Worm (Caenorhabditis elegans): Measurements from ENCODE around the gene wdr-5.1.

The wdr-5.1 gene

ce11 chrIII:3697181-3697580 lies 7.9 kb upstream of the wdr-5.1 start:
- TF ChIP-seq hmg-1.1 (GFP tag; IDR thresholded peaks at IDR 0.05) (peak; percentile 47), lin-38 (GFP tag; IDR thresholded peaks at IDR 0.05) (peak; percentile 65)

ce11 chrIII:3698366-3698765 lies 6.7 kb upstream of the wdr-5.1 start:
- TF ChIP-seq dmd-8 (GFP tag; IDR thresholded peaks at IDR 0.05) (no peak), aha-1 (tag) (peak; percentile 97), ceh-62 (tag; optimal IDR thresholded peaks at IDR 0.05) (no peak)

- TF ChIP-seq T26A8.4 (GFP tag; IDR thresholded peaks at IDR 0.05) (peak; percentile 66), arid-1 (GFP tag; conservative IDR thresholded peaks at IDR 0.05) (0 out of 2 replicates have a peak, but pooled peaks have one; percentile 10), duxl-1 (tag; optimal IDR thresholded peaks at IDR 0.05; ENCODE audit: poor library complexity) (peak; percentile 70), hif-1 (tag; optimal IDR thresholded peaks at IDR 0.05) (no peak), lin-29 (GFP tag; IDR thresholded peaks at IDR 0.05) (no peak), lin-38 (GFP tag; IDR thresholded peaks at IDR 0.05) (peak; percentile 46), tag-97 (GFP tag; IDR thresholded peaks at IDR 0.05) (no peak), dmd-9 (GFP tag; IDR thresholded peaks at IDR 0.05) (no peak), daf-8 (GFP tag; IDR thresholded peaks at IDR 0.05) (no peak), ztf-7 (tag; optimal IDR thresholded peaks at IDR 0.05) (no peak), Y75B8A.6 (GFP tag; IDR thresholded peaks at IDR 0.05) (0 out of 2 replicates have a peak, but pooled peaks have one; percentile 22), nhr-237 (tag; optimal IDR thresholded peaks at IDR 0.05) (no peak), F37D6.2 (tag; optimal IDR thresholded peaks at IDR 0.05) (no peak), ces-1 (GFP tag; optimal IDR thresholded peaks at IDR 0.05) (no peak)
Observed at ce11 chrIII:3699275-3699674, 5.8 kb upstream of the wdr-5.1 start, which contains the start of gene cyn-9. cyn-9 (minus strand) TSS chrIII:3699640.

ce11 chrIII:3701411-3702310 lies 3.4 kb upstream of the wdr-5.1 start, which contains the start of the genes pdi-1 and C14B1.2:
pdi-1 (minus strand) TSS chrIII:3701461.
C14B1.2 (plus strand) TSS chrIII:3702260.
- TF ChIP-seq hlh-30 (tag; optimal IDR thresholded peaks at IDR 0.05; ENCODE audit: insufficient read depth), result peak; percentile 71
- TF ChIP-seq hmg-1.1 (GFP tag; IDR thresholded peaks at IDR 0.05), result peak; percentile 66; the same call in 1 of the 2 replicates
- no peak for TF ChIP-seq lir-3 (tag; optimal IDR thresholded peaks at IDR 0.05)
- TF ChIP-seq nhr-6 (tag; optimal IDR thresholded peaks at IDR 0.05), result peak; percentile 77
- TF ChIP-seq snpc-4 (tag; optimal IDR thresholded peaks at IDR 0.05), result no peak
- TF ChIP-seq lin-39 (tag; optimal IDR thresholded peaks at IDR 0.05), result no peak
- TF ChIP-seq unc-62 (GFP tag; optimal IDR thresholded peaks at IDR 0.05 in 1 of 2), result no peak
- no peak for TF ChIP-seq unc-62 (tag; optimal IDR thresholded peaks at IDR 0.05)
- no peak for TF ChIP-seq ceh-32 (tag; optimal IDR thresholded peaks at IDR 0.05; ENCODE audit: poor library complexity)
- TF ChIP-seq ZK337.2 (GFP tag; IDR thresholded peaks at IDR 0.05), result no peak
- no peak for TF ChIP-seq lin-15B (tag; optimal IDR thresholded peaks at IDR 0.05)
- no peak for TF ChIP-seq duxl-1 (tag; optimal IDR thresholded peaks at IDR 0.05; ENCODE audit: poor library complexity)
- 0 out of 2 replicates have a peak, but pooled peaks have one; percentile 22 for TF ChIP-seq ceh-20 (GFP tag; IDR thresholded peaks at IDR 0.05)
- no peak for TF ChIP-seq zag-1 (tag; optimal IDR thresholded peaks at IDR 0.05)
- TF ChIP-seq ztf-7 (tag; optimal IDR thresholded peaks at IDR 0.05), result no peak
- TF ChIP-seq attf-4 (tag; optimal IDR thresholded peaks at IDR 0.05), result no peak
- TF ChIP-seq madf-9 (GFP tag; conservative IDR thresholded peaks at IDR 0.05), result no peak; the same call in 1 of the 2 replicates
- TF ChIP-seq Y75B8A.6 (GFP tag; IDR thresholded peaks at IDR 0.05), result 0 out of 2 replicates have a peak, but pooled peaks have one; percentile 37
- TF ChIP-seq cey-2 (tag; optimal IDR thresholded peaks at IDR 0.05; ENCODE audit: borderline replicate concordance, insufficient read depth), result no peak
- TF ChIP-seq nhr-28 (tag; optimal IDR thresholded peaks at IDR 0.05), result peak; percentile 55
- no peak for TF ChIP-seq ceh-62 (tag; optimal IDR thresholded peaks at IDR 0.05)
- no peak for TF ChIP-seq aly-2 (tag; optimal IDR thresholded peaks at IDR 0.05)
- TF ChIP-seq madf-5 (GFP tag; IDR thresholded peaks at IDR 0.05), result no peak
- TF ChIP-seq T26A8.4 (GFP tag; IDR thresholded peaks at IDR 0.05), result no peak
- TF ChIP-seq pqm-1 (tag; optimal IDR thresholded peaks at IDR 0.05), result peak; percentile 40
- TF ChIP-seq ctbp-1 (GFP tag; IDR thresholded peaks at IDR 0.05), result no peak
- no peak for TF ChIP-seq nhr-76 (tag; optimal IDR thresholded peaks at IDR 0.05)
- no peak for TF ChIP-seq unc-130 (GFP tag; optimal IDR thresholded peaks at IDR 0.05)
- peak; percentile 83 for TF ChIP-seq nhr-25 (tag; optimal IDR thresholded peaks at IDR 0.05; ENCODE audit: borderline replicate concordance, insufficient read depth)
- TF ChIP-seq arid-1 (GFP tag; conservative IDR thresholded peaks at IDR 0.05), result peak; percentile 51; the same call in 1 of the 2 replicates
- TF ChIP-seq unc-39 (tag; optimal IDR thresholded peaks at IDR 0.05), result no peak
- TF ChIP-seq lin-29 (GFP tag; IDR thresholded peaks at IDR 0.05), result no peak
